Worm (Caenorhabditis elegans): Measurements from ENCODE around the gene srt-56.

- no peak for TF ChIP-seq ref-1 (GFP tag; conservative IDR thresholded peaks at IDR 0.05)
- no peak for TF ChIP-seq klf-2 (GFP tag; conservative IDR thresholded peaks at IDR 0.05)
- no peak for TF ChIP-seq flt-1 (GFP tag; IDR thresholded peaks at IDR 0.05)
- TF ChIP-seq T22C8.4 (GFP tag; IDR thresholded peaks at IDR 0.05) = no peak
- no peak for TF ChIP-seq ztf-29 (GFP tag; IDR thresholded peaks at IDR 0.05)
- no peak for TF ChIP-seq tab-1 (GFP tag; IDR thresholded peaks at IDR 0.05)
- no peak for TF ChIP-seq med-1 (GFP tag; optimal IDR thresholded peaks at IDR 0.05; ENCODE audit: insufficient read depth)
Measured at ce11 chrV:3114973-3115372, 6.7 kb downstream of the srt-56 start, which contains the start of gene Y73C8C.3.
